Worm (Caenorhabditis elegans) whole organism, L4/young adult: Measurements from ENCODE around the gene ddn-3.

Experiments
- W03F9.2 ChIP-seq: fragments of 150-350 bp; optimal IDR thresholded peaks from 2 replicates; lab custom pipeline; 2014; ENCODE audit warnings: missing biosample characterization, missing genetic modification characterization
- dao-5 ChIP-seq: sonication (generic microtip); optimal IDR thresholded peaks from 2 replicates; lab custom pipeline; 2016; ENCODE audit warnings: missing genotype, missing genetic modification characterization, moderate library complexity, missing compliant biosample characterization
- him-1 ChIP-seq: sonication (generic microtip); optimal IDR thresholded peaks from 2 replicates; lab custom pipeline; 2016; ENCODE audit warnings: missing genotype, missing genetic modification reagents, missing genetic modification characterization, missing compliant biosample characterization

DNA sequence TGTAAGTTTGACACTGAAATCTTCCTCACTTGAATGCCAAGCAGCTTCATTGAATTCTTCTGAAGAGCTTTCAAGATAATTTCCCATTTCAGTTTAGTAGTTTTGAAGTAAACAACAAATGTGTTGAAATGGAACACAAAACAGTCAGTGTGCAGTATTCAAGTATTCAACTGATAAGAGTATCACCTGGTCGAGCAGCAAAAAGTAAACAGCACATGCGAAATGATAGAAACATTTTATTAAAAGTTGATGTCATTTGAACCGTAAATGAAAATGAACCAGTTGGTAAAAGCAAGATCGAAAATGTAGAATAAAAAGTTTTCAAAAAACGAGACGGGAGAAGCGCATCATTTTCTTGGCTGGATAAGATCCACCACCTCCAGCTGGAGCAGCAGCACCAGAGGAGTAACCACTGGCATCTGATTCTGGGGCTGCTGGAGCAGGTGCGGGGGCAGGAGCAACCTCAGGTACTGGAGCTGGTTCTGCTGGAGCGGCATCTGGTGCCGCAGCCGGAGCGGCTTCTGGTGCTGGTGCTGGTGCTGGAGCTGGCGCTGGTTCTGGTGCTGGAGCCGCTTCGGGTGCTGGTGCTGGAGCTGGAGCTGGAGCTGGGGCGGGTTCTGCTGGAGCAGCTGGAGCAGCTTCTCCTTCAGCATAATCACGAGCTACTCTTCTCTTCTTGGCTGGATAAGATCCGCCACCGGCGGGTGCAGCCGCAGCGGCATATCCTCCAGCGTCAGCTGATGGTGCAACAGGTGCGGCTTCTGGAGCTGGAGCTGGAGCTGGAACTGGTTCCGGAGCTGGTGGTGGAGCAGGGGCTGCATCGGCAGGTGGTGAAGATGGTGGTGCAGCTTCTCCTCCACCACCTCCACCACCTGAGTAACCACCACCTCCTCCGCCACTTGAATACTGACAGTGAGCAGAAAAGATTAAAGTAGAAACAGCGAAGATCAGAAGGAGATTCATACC lies 13.8 kb upstream of the ddn-3 start, which contains the start of the genes F47B8.4 and F47B8.18:
- TF ChIP-seq him-1 (tag; lab: Kevin White, UChicago) = no peak
- no peak for TF ChIP-seq dao-5 (tag; lab: Kevin White, UChicago)
- no peak for TF ChIP-seq W03F9.2
